Fruit fly (Drosophila melanogaster): ENCODE measurements around the gene CaMKI.

Gene CaMKI

DNA sequence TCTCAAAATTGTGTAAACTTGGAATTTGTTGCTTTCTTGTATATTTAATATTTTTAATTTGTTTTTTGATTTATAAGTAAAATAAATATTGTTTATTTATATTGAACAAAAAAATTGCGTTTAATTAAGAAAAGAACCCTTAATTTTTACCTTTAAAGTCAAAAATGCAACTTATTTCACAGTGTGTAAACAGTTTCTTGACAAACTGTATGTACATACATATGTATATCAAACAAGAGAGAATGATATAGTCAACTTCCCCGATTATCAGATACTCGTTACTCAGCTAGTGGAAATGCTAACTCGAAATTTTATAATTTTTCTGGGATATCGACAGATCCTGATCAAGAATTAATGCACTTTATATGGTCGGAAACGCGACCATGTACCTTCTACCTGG, 24.3 kb upstream of the CaMKI start:
- TF ChIP-seq Dll (optimal IDR thresholded peaks at IDR 0.05) = no peak
- TF ChIP-seq usp (GFP tag; optimal IDR thresholded peaks at IDR 0.05) = no peak
- no peak for TF ChIP-seq pan (optimal IDR thresholded peaks at IDR 0.05)

DNA sequence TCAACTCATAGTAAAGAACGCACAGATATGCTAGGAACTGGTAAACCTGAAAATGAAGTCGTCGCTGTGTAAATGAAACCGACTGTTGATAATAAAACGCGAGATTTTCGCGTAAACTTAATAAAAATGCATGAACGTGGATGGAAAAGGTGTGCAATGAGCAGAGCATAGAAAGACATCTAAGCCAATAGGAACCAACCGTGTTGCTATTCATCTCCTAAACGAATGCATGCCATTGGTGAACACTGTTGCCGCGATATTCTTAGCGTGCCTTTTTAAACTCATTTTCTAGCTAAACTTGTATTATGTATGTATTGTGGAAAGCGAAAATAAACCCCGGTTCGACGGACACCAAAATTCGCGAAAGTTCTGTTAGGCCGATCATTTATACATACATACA, 23.5 kb upstream of the CaMKI start:
- TF ChIP-seq pan (optimal IDR thresholded peaks at IDR 0.05) = no peak
- TF ChIP-seq usp (GFP tag; optimal IDR thresholded peaks at IDR 0.05) = no peak
- no peak for TF ChIP-seq Dll (optimal IDR thresholded peaks at IDR 0.05)
- no peak for TF ChIP-seq EcR (GFP tag; optimal IDR thresholded peaks at IDR 0.05)
- no peak for TF ChIP-seq CG8478 (optimal IDR thresholded peaks at IDR 0.05)
- TF ChIP-seq psq (optimal IDR thresholded peaks at IDR 0.05) = no peak

DNA sequence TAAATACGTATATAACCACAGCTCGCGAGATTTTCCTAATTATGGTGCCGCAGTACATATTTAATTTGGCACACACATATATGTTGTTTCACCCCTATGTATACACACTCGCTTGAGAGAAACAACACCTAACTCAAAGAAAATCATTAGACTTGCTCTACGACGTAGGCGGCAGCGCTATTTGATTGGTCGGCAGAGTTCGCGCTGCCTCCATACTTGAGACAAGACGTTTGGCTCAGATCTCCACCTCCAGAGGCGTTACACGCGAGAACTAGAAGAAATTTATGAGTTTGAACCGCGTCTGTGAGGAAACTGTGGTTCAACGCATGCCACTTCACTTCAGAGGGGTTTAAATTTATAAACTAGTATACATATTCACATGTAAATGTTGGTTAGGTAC, 22.0 kb upstream of the CaMKI start:
- no peak for TF ChIP-seq CG8478 (optimal IDR thresholded peaks at IDR 0.05)
- no peak for TF ChIP-seq Dll (optimal IDR thresholded peaks at IDR 0.05)
- no peak for TF ChIP-seq psq (optimal IDR thresholded peaks at IDR 0.05)
- TF ChIP-seq EcR (GFP tag; optimal IDR thresholded peaks at IDR 0.05) = no peak
- TF ChIP-seq pan (optimal IDR thresholded peaks at IDR 0.05) = no peak
- no peak for TF ChIP-seq usp (GFP tag; optimal IDR thresholded peaks at IDR 0.05)

DNA sequence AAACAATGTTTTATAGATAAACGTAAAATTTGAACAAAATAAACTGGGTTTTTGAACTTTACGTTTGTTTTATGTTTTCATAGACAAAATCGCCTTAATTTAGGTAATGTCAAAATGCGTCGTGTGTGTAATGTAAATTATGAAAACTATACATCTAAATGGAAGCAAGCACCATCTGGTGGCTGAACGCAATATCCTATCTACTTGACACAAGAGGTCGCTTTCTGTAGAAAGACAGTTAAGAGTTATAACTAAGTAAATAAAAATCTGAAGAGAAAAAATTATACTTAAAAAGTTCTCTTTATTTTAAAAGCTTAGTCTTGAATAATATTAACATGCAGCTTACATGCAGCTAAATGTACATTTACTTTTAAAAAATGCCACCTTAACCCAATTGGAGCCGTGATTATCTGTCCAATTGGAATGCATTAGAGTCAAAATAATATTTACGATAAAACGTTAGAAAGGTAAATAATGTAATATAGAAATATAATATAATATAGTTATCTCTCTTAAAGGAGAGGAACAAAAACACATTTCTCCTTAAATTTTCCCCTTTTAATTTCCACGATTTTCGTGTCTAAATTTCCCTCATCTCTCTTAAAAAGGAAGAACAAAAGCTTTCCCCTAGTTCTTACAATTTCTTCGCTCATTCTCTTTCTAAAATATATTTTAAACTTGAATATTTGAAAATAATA, 20.5 kb upstream of the CaMKI start:
- no peak for TF ChIP-seq pan (optimal IDR thresholded peaks at IDR 0.05)
- TF ChIP-seq usp (GFP tag; optimal IDR thresholded peaks at IDR 0.05) = no peak
- no peak for TF ChIP-seq psq (optimal IDR thresholded peaks at IDR 0.05)
- no peak for TF ChIP-seq CG8478 (optimal IDR thresholded peaks at IDR 0.05)
- no peak for TF ChIP-seq Dll (optimal IDR thresholded peaks at IDR 0.05)
- no peak for TF ChIP-seq EcR (GFP tag; optimal IDR thresholded peaks at IDR 0.05)

DNA sequence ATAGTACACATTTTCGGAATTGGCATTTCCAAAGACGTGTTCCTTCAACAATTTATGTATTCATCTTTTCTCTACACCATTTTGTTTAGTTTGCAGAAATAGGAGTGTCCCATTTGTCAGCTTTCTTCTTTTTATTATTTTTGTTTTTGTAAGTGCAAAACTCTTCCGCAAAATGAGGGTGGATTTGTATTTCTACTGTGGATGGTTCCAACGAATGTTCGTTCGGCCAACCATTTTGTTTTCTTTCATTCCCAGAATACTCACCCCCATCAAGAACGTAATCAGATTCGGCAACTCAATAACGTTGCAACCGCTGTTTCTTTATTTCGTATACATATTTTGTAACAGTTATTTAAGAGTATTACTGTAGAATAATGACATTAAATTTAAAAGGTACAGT, 17.0 kb upstream of the CaMKI start:
- no peak for TF ChIP-seq usp (GFP tag; optimal IDR thresholded peaks at IDR 0.05)
- TF ChIP-seq EcR (GFP tag; optimal IDR thresholded peaks at IDR 0.05) = no peak
- no peak for TF ChIP-seq pan (optimal IDR thresholded peaks at IDR 0.05)
- TF ChIP-seq CG8478 (optimal IDR thresholded peaks at IDR 0.05) = no peak
- no peak for TF ChIP-seq Dll (optimal IDR thresholded peaks at IDR 0.05)
- no peak for TF ChIP-seq psq (optimal IDR thresholded peaks at IDR 0.05)

DNA sequence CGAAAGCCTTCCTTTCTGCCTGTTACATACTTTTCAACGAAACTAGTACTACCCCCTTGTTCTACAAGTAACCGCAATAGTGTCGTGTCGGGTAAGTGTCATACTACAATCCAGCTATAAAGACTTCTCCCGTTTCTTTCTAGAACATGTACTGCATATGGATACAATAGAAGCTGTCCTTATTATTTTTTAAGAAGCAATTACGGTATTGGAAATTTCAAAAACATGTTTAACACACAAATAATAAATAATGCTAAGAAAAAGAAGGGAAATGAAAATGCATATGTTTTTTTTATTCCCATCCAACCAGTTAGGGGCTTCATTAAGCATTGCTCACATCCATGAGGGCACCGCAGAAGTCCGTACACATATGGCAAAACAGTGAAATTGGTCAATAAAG, 15.8 kb upstream of the CaMKI start:
- TF ChIP-seq EcR (GFP tag; optimal IDR thresholded peaks at IDR 0.05) (no peak), psq (optimal IDR thresholded peaks at IDR 0.05) (no peak)

DNA sequence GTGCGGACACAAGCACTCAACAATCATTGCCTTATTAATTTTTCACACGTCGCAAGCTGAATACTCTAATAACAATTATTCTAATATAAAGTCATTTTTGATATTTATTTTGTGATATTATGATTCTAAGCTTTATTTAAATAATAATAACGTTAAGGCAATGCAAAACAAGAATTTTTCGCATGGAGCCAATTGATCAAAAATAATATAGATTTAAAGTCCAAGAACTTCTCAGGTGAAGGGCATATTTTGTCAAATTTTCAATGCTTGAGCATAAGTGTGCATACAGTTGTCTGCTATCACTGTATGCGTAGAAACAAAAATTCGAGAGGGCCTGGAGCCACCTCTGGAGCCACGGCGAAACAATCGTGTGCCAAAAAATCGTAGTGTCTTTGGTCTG, 10.9 kb upstream of the CaMKI start:
- TF ChIP-seq pan (optimal IDR thresholded peaks at IDR 0.05) (no peak), Dll (optimal IDR thresholded peaks at IDR 0.05) (no peak), EcR (GFP tag; optimal IDR thresholded peaks at IDR 0.05) (no peak), psq (optimal IDR thresholded peaks at IDR 0.05) (no peak), CG8478 (optimal IDR thresholded peaks at IDR 0.05) (no peak), usp (GFP tag; optimal IDR thresholded peaks at IDR 0.05) (no peak)

DNA sequence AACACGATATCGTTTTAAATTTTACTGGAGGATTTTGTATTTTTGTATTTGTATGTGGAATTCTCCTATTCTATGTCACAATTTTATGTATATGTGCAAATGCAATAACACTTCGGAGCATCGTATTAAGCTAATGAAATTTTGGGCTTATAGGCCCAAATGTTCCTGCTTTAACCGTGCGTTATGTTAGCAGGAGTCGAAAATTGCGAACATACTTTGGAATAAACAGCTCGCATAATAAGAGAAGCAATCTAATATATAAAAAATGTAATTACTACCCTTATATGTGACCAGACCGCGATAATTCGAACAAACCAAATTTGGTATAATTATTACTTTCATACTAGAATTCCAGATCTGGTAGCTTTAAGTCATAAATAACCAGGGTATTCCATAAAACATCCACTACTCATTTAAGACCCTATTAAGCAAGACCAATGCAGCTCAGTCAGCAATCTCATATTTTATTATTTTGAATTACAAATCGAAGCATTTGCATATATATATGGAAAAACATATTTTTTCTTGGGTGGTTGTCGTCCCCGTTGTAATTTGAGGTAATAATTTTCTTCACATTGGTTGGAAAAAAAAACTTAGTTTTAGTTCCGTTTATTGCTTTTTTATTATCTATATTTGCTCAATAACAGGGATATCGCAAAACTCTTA, 1.6 kb upstream of the CaMKI start, which contains the start of gene lgs:
lgs (minus strand) TSS at position 320 of the 666 bp plus-strand sequence.
- TF ChIP-seq EcR (GFP tag; optimal IDR thresholded peaks at IDR 0.05) = no peak
- no peak for TF ChIP-seq usp (GFP tag; optimal IDR thresholded peaks at IDR 0.05)
- TF ChIP-seq Dll (optimal IDR thresholded peaks at IDR 0.05) = no peak
- no peak for TF ChIP-seq CG8478 (optimal IDR thresholded peaks at IDR 0.05)
- no peak for TF ChIP-seq pan (optimal IDR thresholded peaks at IDR 0.05)

DNA sequence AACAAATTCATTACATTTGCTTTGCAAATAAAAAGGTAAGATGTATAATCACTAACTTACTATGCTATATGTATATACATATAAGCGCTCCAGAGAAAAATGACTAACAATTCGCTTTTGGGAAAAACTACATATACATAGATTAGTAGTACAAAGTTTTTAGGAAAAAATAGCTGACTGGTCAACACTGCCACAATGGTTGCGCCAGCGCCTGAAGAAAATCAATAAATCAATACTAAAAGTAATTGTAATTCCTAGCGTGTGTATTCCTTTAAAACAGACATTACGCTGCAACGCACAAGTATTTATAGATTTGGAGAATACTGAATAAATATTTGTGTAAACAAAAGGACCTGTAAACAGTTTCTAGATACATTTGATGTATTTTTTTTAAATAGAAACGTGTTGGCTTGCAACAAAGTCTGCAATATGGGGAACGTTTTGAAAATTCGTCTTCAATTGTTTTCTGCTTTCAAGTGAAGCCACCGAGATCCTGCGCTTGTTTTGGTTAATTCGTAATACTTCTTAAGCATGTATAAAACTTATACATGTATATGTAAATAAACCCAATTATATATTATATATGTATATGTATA, 725 bp downstream of the CaMKI start:
- TF ChIP-seq psq (optimal IDR thresholded peaks at IDR 0.05) = no peak
- TF ChIP-seq usp (GFP tag; optimal IDR thresholded peaks at IDR 0.05) = no peak
- TF ChIP-seq EcR (GFP tag; optimal IDR thresholded peaks at IDR 0.05) = no peak
- no peak for TF ChIP-seq Dll (optimal IDR thresholded peaks at IDR 0.05)
- TF ChIP-seq CG8478 (optimal IDR thresholded peaks at IDR 0.05) = no peak
- no peak for TF ChIP-seq pan (optimal IDR thresholded peaks at IDR 0.05)

DNA sequence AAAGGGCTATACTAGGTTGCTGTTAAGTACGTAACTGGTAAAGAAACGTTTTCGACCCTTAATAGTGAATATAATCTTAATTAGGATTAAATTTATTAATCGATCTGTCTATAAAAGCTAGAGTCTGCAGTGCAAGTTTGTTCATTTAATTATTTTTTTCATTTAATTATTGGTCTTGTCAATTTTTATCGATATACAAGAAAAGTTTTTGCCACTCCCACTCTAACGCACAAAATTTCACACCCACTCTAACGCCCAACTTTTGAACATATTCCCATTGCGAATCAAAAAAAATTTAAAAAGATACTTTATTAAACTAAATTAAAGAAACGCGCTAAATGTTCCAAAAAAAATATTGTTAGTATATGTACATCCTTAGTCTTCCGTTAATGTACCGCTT, 2.8 kb downstream of the CaMKI start:
- TF ChIP-seq psq (optimal IDR thresholded peaks at IDR 0.05) = no peak
- TF ChIP-seq usp (GFP tag; optimal IDR thresholded peaks at IDR 0.05) = no peak
- no peak for TF ChIP-seq pan (optimal IDR thresholded peaks at IDR 0.05)
- TF ChIP-seq Dll (optimal IDR thresholded peaks at IDR 0.05) = no peak
- no peak for TF ChIP-seq EcR (GFP tag; optimal IDR thresholded peaks at IDR 0.05)
- no peak for TF ChIP-seq CG8478 (optimal IDR thresholded peaks at IDR 0.05)

DNA sequence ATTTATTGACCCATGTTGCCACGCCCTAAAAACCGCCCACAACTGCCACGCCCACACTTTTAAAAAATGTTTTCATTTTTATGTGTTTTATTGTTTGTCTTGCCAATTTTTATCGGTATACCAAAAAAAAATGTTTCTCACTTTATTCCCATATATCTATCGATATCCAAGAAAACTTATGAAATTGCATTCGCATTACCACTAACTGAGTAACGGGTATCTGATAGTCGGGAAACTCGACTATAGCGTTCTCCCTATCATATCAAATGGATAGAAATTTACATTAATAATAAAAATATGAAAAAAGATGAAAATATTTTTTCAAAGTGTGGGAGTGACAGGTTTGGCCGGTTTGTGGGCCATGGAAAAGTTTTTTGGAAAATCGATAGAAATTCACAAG, 3.7 kb downstream of the CaMKI start:
- TF ChIP-seq CG8478 (optimal IDR thresholded peaks at IDR 0.05) (no peak), pan (optimal IDR thresholded peaks at IDR 0.05) (no peak), Dll (optimal IDR thresholded peaks at IDR 0.05) (no peak)

DNA sequence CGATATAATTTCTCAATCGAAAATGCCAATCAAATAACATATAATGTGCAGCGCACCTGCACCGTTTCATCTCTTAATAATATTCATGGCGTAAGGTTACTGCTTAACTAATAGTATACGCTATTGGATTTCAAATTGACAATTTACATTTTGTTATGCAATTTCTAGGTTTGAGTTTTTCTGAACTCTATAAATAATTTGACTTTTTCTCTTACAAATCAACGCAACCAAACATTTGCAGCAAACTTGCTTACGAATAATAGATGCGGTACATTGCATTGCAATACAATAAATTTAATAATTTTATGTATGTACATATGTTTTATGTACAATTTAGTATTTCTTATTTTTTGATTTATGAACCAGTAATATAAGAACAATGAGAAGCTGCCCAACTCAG, 8.0 kb downstream of the CaMKI start:
- TF ChIP-seq EcR (GFP tag; optimal IDR thresholded peaks at IDR 0.05) = no peak
- no peak for TF ChIP-seq CG8478 (optimal IDR thresholded peaks at IDR 0.05)
- no peak for TF ChIP-seq pan (optimal IDR thresholded peaks at IDR 0.05)
- no peak for TF ChIP-seq usp (GFP tag; optimal IDR thresholded peaks at IDR 0.05)

DNA sequence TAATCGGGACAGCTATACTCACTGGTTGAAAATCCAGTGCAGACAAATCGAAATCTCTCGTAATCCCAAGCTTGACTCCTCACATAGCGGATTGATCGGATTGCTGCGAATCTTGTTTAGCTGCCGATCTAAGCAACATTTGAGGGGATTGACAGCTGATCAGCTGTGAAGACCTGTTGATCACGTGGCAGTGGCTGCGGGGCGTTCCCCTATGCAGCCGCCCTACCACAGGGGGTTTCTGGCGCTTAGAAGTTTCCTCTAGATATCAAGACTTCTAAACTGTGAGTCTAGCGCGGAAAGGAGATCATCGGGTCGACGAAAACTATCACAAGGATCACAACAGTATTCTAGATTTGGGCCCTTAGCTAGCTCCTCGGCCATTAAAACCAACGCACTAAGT, 13.3 kb downstream of the CaMKI start:
- TF ChIP-seq psq (optimal IDR thresholded peaks at IDR 0.05) = no peak
- TF ChIP-seq usp (GFP tag; optimal IDR thresholded peaks at IDR 0.05) = no peak
- no peak for TF ChIP-seq Dll (optimal IDR thresholded peaks at IDR 0.05)
- no peak for TF ChIP-seq EcR (GFP tag; optimal IDR thresholded peaks at IDR 0.05)
- TF ChIP-seq pan (optimal IDR thresholded peaks at IDR 0.05) = no peak
- no peak for TF ChIP-seq CG8478 (optimal IDR thresholded peaks at IDR 0.05)
